Fruit fly (Drosophila melanogaster): Measurements from ENCODE around the gene CG44094.

DNA sequence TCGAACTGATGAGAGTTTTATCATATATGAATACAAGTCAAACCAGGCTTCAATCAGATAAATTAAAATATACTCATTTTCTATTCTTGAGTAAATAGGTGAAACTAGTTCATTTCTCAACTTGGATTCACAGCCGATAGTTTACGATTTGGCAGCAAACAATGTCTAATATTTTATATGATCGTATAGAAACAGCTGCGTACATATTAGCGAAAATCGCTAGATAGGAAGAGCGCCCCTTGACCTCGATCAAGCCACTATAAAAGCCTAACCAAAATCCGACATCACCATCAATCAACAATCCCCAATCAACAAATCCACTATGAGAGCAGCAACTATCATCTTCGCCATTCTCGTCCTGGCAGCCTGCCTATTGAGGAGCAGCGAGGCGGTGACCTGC is 14.4 kb downstream of the CG44094 start, which contains the start of gene CG14851:
- no peak for TF ChIP-seq rn (GFP tag; IDR thresholded peaks at IDR 0.05)
- no peak for TF ChIP-seq CG10348 (GFP tag; IDR thresholded peaks at IDR 0.05)
- TF ChIP-seq CG4496 (GFP tag; IDR thresholded peaks at IDR 0.05), result no peak
- TF ChIP-seq D1 (tag; optimal IDR thresholded peaks at IDR 0.05), result no peak
- no peak for TF ChIP-seq EcR (GFP tag; optimal IDR thresholded peaks at IDR 0.05)
- no peak for TF ChIP-seq CG12605 (GFP tag; IDR thresholded peaks at IDR 0.05)
- no peak for TF ChIP-seq gl (tag; optimal IDR thresholded peaks at IDR 0.05)
- no peak for TF ChIP-seq Pif1A (GFP tag; optimal IDR thresholded peaks at IDR 0.05)
- no peak for TF ChIP-seq CG15710 (tag; optimal IDR thresholded peaks at IDR 0.05)

All from whole organism, pupa.